Fruit fly (Drosophila melanogaster) whole organism, embryonic: ENCODE measurements around the gene CG15343.

Source experiments
- Atf-2 ChIP-seq: fragments of 200-800 bp; sonication (Bioruptor generic); optimal IDR thresholded peaks from 2 replicates; lab custom pipeline; 2016; ENCODE audit warnings: missing biosample characterization, missing genetic modification characterization
- CG10654 ChIP-seq: fragments of 200-800 bp; sonication (Bioruptor generic); optimal IDR thresholded peaks from 2 replicates; lab custom pipeline; 2016; ENCODE audit warnings: missing biosample characterization, missing genetic modification characterization
- CG11247 ChIP-seq: fragments of 200-800 bp; sonication (Bioruptor generic); IDR thresholded peaks from 2 replicates; pipeline ENCODE4 v1.3.6; 2022; ENCODE audit warnings: missing biosample characterization, missing genetic modification characterization
- CG11504 ChIP-seq: fragments of 200-800 bp; sonication (Bioruptor generic); optimal IDR thresholded peaks from 3 replicates; lab custom pipeline; 2019; ENCODE audit warnings: missing biosample characterization, mild to moderate bottlenecking, missing genetic modification characterization, moderate library complexity
- CG12391 ChIP-seq: fragments of 200-800 bp; sonication (Bioruptor generic); optimal IDR thresholded peaks from 3 replicates; lab custom pipeline; 2018; ENCODE audit warnings: missing biosample characterization, mild to moderate bottlenecking, missing genetic modification characterization, moderate library complexity
- CG14441 ChIP-seq: fragments of 200-800 bp; sonication (Bioruptor generic); IDR thresholded peaks from 2 replicates; pipeline ENCODE4 v1.3.6; 2022; ENCODE audit warnings: missing biosample characterization, missing genetic modification characterization
- CG1529 ChIP-seq: fragments of 200-800 bp; sonication (Bioruptor generic); optimal IDR thresholded peaks from 3 replicates; lab custom pipeline; 2018; ENCODE audit warnings: missing biosample characterization, missing genetic modification characterization
- CG17328 ChIP-seq: fragments of 200-800 bp; sonication (Bioruptor generic); IDR thresholded peaks from 2 replicates; pipeline ENCODE4 v1.3.6; 2022; ENCODE audit warnings: missing biosample characterization, missing genetic modification characterization
- CG17359 ChIP-seq: fragments of 200-800 bp; sonication (Bioruptor generic); optimal IDR thresholded peaks from 3 replicates; lab custom pipeline; 2018; ENCODE audit warnings: missing biosample characterization, mild to moderate bottlenecking, missing genetic modification characterization, moderate library complexity
- CG18262 ChIP-seq: fragments of 200-800 bp; optimal IDR thresholded peaks from 3 replicates; lab custom pipeline; 2019; ENCODE audit warnings: missing biosample characterization, mild to moderate bottlenecking, missing genetic modification characterization, moderate library complexity
- CG2678 ChIP-seq: fragments of 200-800 bp; sonication (Bioruptor generic); optimal IDR thresholded peaks from 3 replicates; lab custom pipeline; 2019; ENCODE audit warnings: missing biosample characterization, mild to moderate bottlenecking, missing genetic modification characterization, moderate library complexity
- CG2712 ChIP-seq: fragments of 200-800 bp; optimal IDR thresholded peaks from 3 replicates; lab custom pipeline; 2019; ENCODE audit warnings: missing biosample characterization, mild to moderate bottlenecking, missing genetic modification characterization, moderate library complexity
- CG2875 ChIP-seq: fragments of 200-800 bp; sonication (Bioruptor generic); optimal IDR thresholded peaks from 2 replicates; lab custom pipeline; 2017; ENCODE audit warnings: missing biosample characterization, mild to moderate bottlenecking, missing genetic modification characterization, missing genetic modification reagents
- CG30403 ChIP-seq: fragments of 200-800 bp; sonication (Bioruptor generic); optimal IDR thresholded peaks from 3 replicates; lab custom pipeline; 2016; ENCODE audit warnings: missing biosample characterization, missing genetic modification characterization
- CG5953 ChIP-seq: fragments of 200-800 bp; sonication (Bioruptor generic); IDR thresholded peaks from 2 replicates; pipeline ENCODE4 v1.3.6; 2022; ENCODE audit warnings: missing biosample characterization, missing genetic modification characterization
- CG8089 ChIP-seq: fragments of 200-800 bp; sonication (Bioruptor generic); optimal IDR thresholded peaks from 3 replicates; lab custom pipeline; 2016; ENCODE audit warnings: missing biosample characterization, missing genetic modification characterization
- CG8388 ChIP-seq: fragments of 200-800 bp; sonication (Bioruptor generic); optimal IDR thresholded peaks from 2 replicates; lab custom pipeline; 2019; ENCODE audit warnings: missing biosample characterization, mild to moderate bottlenecking, missing genetic modification characterization, moderate library complexity
- CG9727 ChIP-seq: fragments of 200-800 bp; sonication (Bioruptor generic); optimal IDR thresholded peaks from 3 replicates; lab custom pipeline; 2017; ENCODE audit warnings: missing biosample characterization, mild to moderate bottlenecking, missing genetic modification characterization
- CG9817 ChIP-seq: fragments of 200-800 bp; sonication (Bioruptor generic); optimal IDR thresholded peaks from 2 replicates; lab custom pipeline; 2018; ENCODE audit warnings: missing biosample characterization, mild to moderate bottlenecking, missing genetic modification characterization, moderate library complexity
- CG9932 ChIP-seq: fragments of 200-800 bp; sonication (Bioruptor generic); IDR thresholded peaks from 2 replicates; pipeline ENCODE4 v1.3.6; 2022; ENCODE audit warnings: missing biosample characterization, missing genetic modification characterization
- D ChIP-seq, 2 experiments: fragments of 200-800 bp in 1 of 2; fragments of >200 bp in 1 of 2; sonication (Bioruptor generic) in 1 of 2; optimal IDR thresholded peaks; 2 replicates in 1 of 2; 3 replicates in 1 of 2; lab custom pipeline; 2017; ENCODE audit warnings: mild to moderate bottlenecking in 1 of 2, missing biosample characterization in 1 of 2, missing genetic modification characterization in 1 of 2, missing genetic modification reagents in 1 of 2
- Hr3 ChIP-seq: fragments of 200-800 bp; sonication (Bioruptor generic); optimal IDR thresholded peaks from 3 replicates; lab custom pipeline; 2016; ENCODE audit warnings: missing biosample characterization, missing genetic modification characterization
- Hr51 ChIP-seq, 2 experiments: fragments of 200-800 bp; sonication (Bioruptor generic); optimal IDR thresholded peaks; 2 replicates in 1 of 2; 3 replicates in 1 of 2; lab custom pipeline; 2016 to 2018; ENCODE audit warnings: missing biosample characterization in 2 of 2, missing genetic modification characterization in 2 of 2, mild to moderate bottlenecking in 1 of 2, moderate library complexity in 1 of 2
- Max ChIP-seq: fragments of 200-800 bp; sonication (Bioruptor generic); optimal IDR thresholded peaks from 2 replicates; lab custom pipeline; 2016; ENCODE audit warnings: missing biosample characterization, mild to moderate bottlenecking, missing genetic modification characterization
- NK7.1 ChIP-seq: fragments of 200-800 bp; sonication (Bioruptor generic); optimal IDR thresholded peaks from 3 replicates; lab custom pipeline; 2016; ENCODE audit warnings: missing biosample characterization, missing genetic modification characterization
- Neu2 ChIP-seq: fragments of 200-800 bp; sonication (Bioruptor generic); optimal IDR thresholded peaks from 3 replicates; lab custom pipeline; 2016; ENCODE audit warnings: missing biosample characterization, missing genetic modification characterization, borderline replicate concordance
- Ravus ChIP-seq: fragments of 200-800 bp; sonication (Bioruptor generic); IDR thresholded peaks from 2 replicates; pipeline ENCODE4 v1.3.6; 2022; ENCODE audit warnings: missing biosample characterization, missing genetic modification characterization
- Sox102F ChIP-seq: fragments of 200-800 bp; sonication (Bioruptor generic); optimal IDR thresholded peaks from 2 replicates; lab custom pipeline; 2018; ENCODE audit warnings: missing biosample characterization, mild to moderate bottlenecking, missing genetic modification characterization, moderate library complexity
- Spps ChIP-seq: fragments of 200-800 bp; sonication (Bioruptor generic); optimal IDR thresholded peaks from 2 replicates; lab custom pipeline; 2018; ENCODE audit warnings: missing biosample characterization, mild to moderate bottlenecking, missing genetic modification characterization
- Sry-δ ChIP-seq: fragments of 200-800 bp; sonication (Bioruptor generic); optimal IDR thresholded peaks from 2 replicates; lab custom pipeline; 2016; ENCODE audit warnings: missing biosample characterization, missing genetic modification characterization
- Xrp1 ChIP-seq: fragments of 200-800 bp; sonication (Bioruptor generic); IDR thresholded peaks from 2 replicates; pipeline ENCODE4 v1.3.6; 2022; ENCODE audit warnings: missing biosample characterization, missing genetic modification characterization
- YL-1 ChIP-seq: fragments of 200-800 bp; sonication (Bioruptor generic); optimal IDR thresholded peaks from 3 replicates; lab custom pipeline; 2017; ENCODE audit warnings: missing biosample characterization, mild to moderate bottlenecking, missing genetic modification characterization
- ara ChIP-seq: fragments of 200-800 bp; sonication (Bioruptor generic); IDR thresholded peaks from 2 replicates; pipeline ENCODE4 v1.3.6; 2022; ENCODE audit warnings: missing biosample characterization, missing genetic modification characterization
- az2 ChIP-seq: fragments of 200-800 bp; sonication (Bioruptor generic); optimal IDR thresholded peaks from 3 replicates; lab custom pipeline; 2016; ENCODE audit warnings: missing biosample characterization, missing genetic modification characterization
- croc ChIP-seq: fragments of 200-800 bp; sonication (Bioruptor generic); conservative IDR thresholded peaks from 3 replicates; pipeline ENCODE4 v1.3.6; 2022; ENCODE audit warnings: missing biosample characterization, missing genetic modification characterization
- fd3F ChIP-seq: fragments of 200-800 bp; sonication (Bioruptor generic); optimal IDR thresholded peaks from 2 replicates; lab custom pipeline; 2018; ENCODE audit warnings: missing biosample characterization, mild to moderate bottlenecking, missing genetic modification characterization, moderate library complexity
- fd96Cb ChIP-seq: fragments of 200-800 bp; sonication (Bioruptor generic); optimal IDR thresholded peaks from 2 replicates; lab custom pipeline; 2018; ENCODE audit warnings: missing biosample characterization, mild to moderate bottlenecking, missing genetic modification characterization, moderate library complexity
- hkb ChIP-seq, 2 experiments: fragments of 200-800 bp in 1 of 2; fragments of >200 bp in 1 of 2; sonication (Bioruptor generic) in 1 of 2; IDR thresholded peaks in 1 of 2; optimal IDR thresholded peaks in 1 of 2; 2 replicates each; pipeline versions ENCODE4 v1.3.6 to Lab custom; 2017 to 2022; ENCODE audit warnings: missing biosample characterization in 1 of 2, missing genetic modification characterization in 1 of 2
- ind ChIP-seq: fragments of 200-800 bp; sonication (Bioruptor generic); optimal IDR thresholded peaks from 3 replicates; lab custom pipeline; 2016; ENCODE audit warnings: missing biosample characterization, missing genetic modification characterization
- lbe ChIP-seq: fragments of 200-800 bp; sonication (Bioruptor generic); optimal IDR thresholded peaks from 2 replicates; lab custom pipeline; 2016; ENCODE audit warnings: missing biosample characterization, mild to moderate bottlenecking, missing genetic modification characterization
- oc ChIP-seq: fragments of 200-800 bp; sonication (Bioruptor generic); optimal IDR thresholded peaks from 2 replicates; lab custom pipeline; 2018; ENCODE audit warnings: missing biosample characterization, mild to moderate bottlenecking, missing genetic modification characterization, moderate library complexity
- pho ChIP-seq: fragments of 200-800 bp; sonication (Bioruptor generic); optimal IDR thresholded peaks from 2 replicates; lab custom pipeline; 2016; ENCODE audit warnings: missing biosample characterization, missing genetic modification characterization
- sisA ChIP-seq: fragments of 200-800 bp; sonication (Bioruptor generic); IDR thresholded peaks from 2 replicates; pipeline ENCODE4 v1.3.6; 2022; ENCODE audit warnings: missing biosample characterization, missing genetic modification characterization
- sqz ChIP-seq: fragments of 200-800 bp; sonication (Bioruptor generic); optimal IDR thresholded peaks from 3 replicates; lab custom pipeline; 2018; ENCODE audit warnings: missing biosample characterization, mild to moderate bottlenecking, missing genetic modification characterization
- ssp ChIP-seq: fragments of 200-800 bp; sonication (Bioruptor generic); IDR thresholded peaks from 2 replicates; pipeline ENCODE4 v1.3.6; 2022; ENCODE audit warnings: missing biosample characterization, missing genetic modification characterization
- sug ChIP-seq: fragments of 200-800 bp; optimal IDR thresholded peaks from 2 replicates; lab custom pipeline; 2019; ENCODE audit warnings: missing biosample characterization, mild to moderate bottlenecking, missing genetic modification characterization, moderate library complexity
- vvl ChIP-seq: fragments of 200-800 bp; sonication (Bioruptor generic); IDR thresholded peaks from 2 replicates; pipeline ENCODE4 v1.3.6; 2022; ENCODE audit warnings: missing biosample characterization, missing genetic modification characterization
- wek ChIP-seq: fragments of 200-800 bp; sonication (Bioruptor generic); optimal IDR thresholded peaks from 3 replicates; lab custom pipeline; 2018; ENCODE audit warnings: missing biosample characterization, mild to moderate bottlenecking, missing genetic modification characterization, moderate library complexity

Gene CG15343

DNA sequence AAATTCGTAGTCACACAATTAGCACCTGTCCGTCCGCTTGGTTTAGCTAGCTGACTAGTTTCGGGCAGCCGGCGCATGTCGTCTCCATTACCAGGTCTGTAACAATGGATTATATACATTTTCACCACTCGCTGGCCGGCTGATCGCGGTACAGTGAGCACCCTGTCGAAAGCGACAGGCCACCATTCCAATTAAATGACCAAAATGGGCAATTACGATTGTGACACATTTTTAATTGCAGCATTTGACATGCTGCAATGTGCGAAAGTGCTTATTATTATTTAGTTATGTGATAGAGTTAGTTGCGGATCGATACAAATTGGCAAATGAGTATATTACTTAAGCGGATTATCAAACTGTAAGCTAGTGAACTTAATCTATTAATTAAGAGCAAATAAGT lies 10.4 kb downstream of the CG15343 start (continued):
- TF ChIP-seq CG9932 (GFP tag; lab: Robert Waterston, UW) = peak; percentile 25; the same call in 1 of the 2 replicates
- no peak for TF ChIP-seq Max
- TF ChIP-seq Hr51 (GFP tag; optimal IDR thresholded peaks at IDR 0.05; lab: Kevin White, UChicago) = peak in 1 of 2 experiments; percentile 30

- no peak for TF ChIP-seq Sry-δ (GFP tag; lab: Kevin White, UChicago)
- no peak for TF ChIP-seq Ravus (GFP tag; lab: Robert Waterston, UW)
- TF ChIP-seq Neu2 (GFP tag; lab: Kevin White, UChicago) = no peak
- TF ChIP-seq CG17359 (tag; lab: Kevin White, UChicago) = peak; percentile 33
- TF ChIP-seq lbe = no peak
- no peak for TF ChIP-seq sug (tag; lab: Kevin White, UChicago)
- TF ChIP-seq CG2678 (tag; lab: Kevin White, UChicago) = peak; percentile 31
- TF ChIP-seq NK7.1 (GFP tag; lab: Kevin White, UChicago) = no peak
- TF ChIP-seq CG18262 (tag; lab: Kevin White, UChicago) = peak; percentile 35
- TF ChIP-seq Hr3 (GFP tag; lab: Kevin White, UChicago) = peak; percentile 7
- TF ChIP-seq CG11247 (GFP tag; lab: Robert Waterston, UW) = no peak
- TF ChIP-seq CG12391 (tag; lab: Kevin White, UChicago) = peak; percentile 21
- peak; percentile 41 for TF ChIP-seq az2 (GFP tag; lab: Kevin White, UChicago)
- peak; percentile 7 for TF ChIP-seq sqz (GFP tag; lab: Kevin White, UChicago)
- peak; percentile 44; the same call in 1 of the 2 replicates for TF ChIP-seq Xrp1 (GFP tag; lab: Robert Waterston, UW)
- TF ChIP-seq hkb (optimal IDR thresholded peaks at IDR 0.05; lab: Kevin White, UChicago) = no peak
- TF ChIP-seq hkb (GFP tag; IDR thresholded peaks at IDR 0.05; lab: Robert Waterston, UW) = 0 out of 2 replicates have a peak, but pooled peaks have one; percentile 23
- TF ChIP-seq pho = no peak
- no peak for TF ChIP-seq wek (GFP tag; lab: Kevin White, UChicago)
- TF ChIP-seq fd96Cb (tag; lab: Kevin White, UChicago) = peak; percentile 44
- TF ChIP-seq CG5953 = no peak
- no peak for TF ChIP-seq CG9727
- TF ChIP-seq CG17328 (GFP tag; lab: Robert Waterston, UW) = peak; percentile 44
- TF ChIP-seq CG2875 (GFP tag; lab: Kevin White, UChicago) = peak; percentile 11
- TF ChIP-seq CG30403 (GFP tag; lab: Kevin White, UChicago) = peak; percentile 9
- TF ChIP-seq sisA (GFP tag; lab: Robert Waterston, UW) = peak; percentile 49
- peak; percentile 31 for TF ChIP-seq Sox102F
- no peak for TF ChIP-seq CG14441 (GFP tag; lab: Robert Waterston, UW)
- TF ChIP-seq CG8388 (GFP tag; lab: Kevin White, UChicago) = peak; percentile 18
- peak; percentile 59 for TF ChIP-seq CG2712 (tag; lab: Kevin White, UChicago)
- no peak for TF ChIP-seq D (optimal IDR thresholded peaks at IDR 0.05; lab: Kevin White, UChicago)
- TF ChIP-seq D (GFP tag; optimal IDR thresholded peaks at IDR 0.05; lab: Kevin White, UChicago) = peak; percentile 28
- peak; percentile 41 for TF ChIP-seq CG11504 (tag; lab: Kevin White, UChicago)
- TF ChIP-seq croc = peak; percentile 37; the same call in 1 of the 3 replicates
- peak; percentile 19 for TF ChIP-seq oc (tag; lab: Kevin White, UChicago)
- TF ChIP-seq CG1529 (GFP tag; lab: Kevin White, UChicago) = peak; percentile 13
- TF ChIP-seq Spps (tag; lab: Kevin White, UChicago) = no peak
- TF ChIP-seq ssp (GFP tag; lab: Robert Waterston, UW) = 0 out of 2 replicates have a peak, but pooled peaks have one; percentile 32
- TF ChIP-seq YL-1 (GFP tag; lab: Kevin White, UChicago) = no peak
- TF ChIP-seq fd3F (GFP tag; lab: Kevin White, UChicago) = no peak
- TF ChIP-seq CG9817 (tag; lab: Kevin White, UChicago) = no peak
- no peak for TF ChIP-seq CG8089
- TF ChIP-seq ara (GFP tag; lab: Robert Waterston, UW) = peak; percentile 53; the same call in 1 of the 2 replicates
- no peak for TF ChIP-seq Atf-2
- TF ChIP-seq CG10654 (GFP tag; lab: Kevin White, UChicago) = no peak
- TF ChIP-seq ind (GFP tag; lab: Kevin White, UChicago) = peak; percentile 19
- peak; percentile 65 for TF ChIP-seq vvl (GFP tag; lab: Robert Waterston, UW)
Observed at dm6 chrX:8259881-8260280, 13.7 kb downstream of the CG15343 start.
